Worm (Caenorhabditis elegans) whole organism, L1 larva: ENCODE data around the gene cyp-13A12.

Experiments used
- ceh-90 ChIP-seq: sonication (generic microtip); optimal IDR thresholded peaks from 2 replicates; lab custom pipeline; 2016; ENCODE audit warnings: missing genetic modification characterization, missing compliant biosample characterization
- egl-27 ChIP-seq, 2 experiments: fragments of 150-350 bp in 1 of 2; sonication (generic microtip); optimal IDR thresholded peaks; 3 replicates each; lab custom pipeline; 2017 to 2018; ENCODE audit warnings: missing biosample characterization in 2 of 2, missing genetic modification characterization in 2 of 2, missing genetic modification reagents in 2 of 2
- hlh-17 ChIP-seq: fragments of 200-800 bp; sonication (Bioruptor generic); optimal IDR thresholded peaks from 2 replicates; lab custom pipeline; 2018; ENCODE audit warnings: missing genetic modification characterization, mild to moderate bottlenecking, missing compliant biosample characterization, moderate library complexity, borderline replicate concordance
- lin-13 ChIP-seq: fragments of 150-350 bp; optimal IDR thresholded peaks from 2 replicates; lab custom pipeline; 2014; ENCODE audit warnings: missing biosample characterization, missing genetic modification reagents, missing genetic modification characterization
- lsy-2 ChIP-seq, 2 experiments: fragments of 150-350 bp; optimal IDR thresholded peaks; 2 replicates each; lab custom pipeline; 2014; ENCODE audit warnings: missing biosample characterization in 2 of 2, missing genetic modification characterization in 2 of 2
- pax-3 ChIP-seq: fragments of 200-800 bp; sonication (Bioruptor generic); optimal IDR thresholded peaks from 2 replicates; lab custom pipeline; 2018; ENCODE audit warnings: mild to moderate bottlenecking, missing genetic modification characterization, moderate library complexity, missing compliant biosample characterization
- pqm-1 ChIP-seq: sonication (generic microtip); optimal IDR thresholded peaks from 3 replicates; lab custom pipeline; 2017; ENCODE audit warnings: missing biosample characterization, missing genetic modification characterization
- unc-62 ChIP-seq: fragments of 150-350 bp; optimal IDR thresholded peaks from 2 replicates; lab custom pipeline; 2014; ENCODE audit warnings: missing biosample characterization, missing genetic modification reagents, missing genetic modification characterization

ce11 chrIII:13032429-13033018 lies 8.2 kb downstream of the cyp-13A12 start:
- TF ChIP-seq unc-62 (GFP tag; lab: Kevin White, UChicago) (no peak), ceh-90 (tag; lab: Kevin White, UChicago) (no peak), hlh-17 (no peak), pqm-1 (tag; lab: Kevin White, UChicago) (no peak), lsy-2 (tag; optimal IDR thresholded peaks at IDR 0.05; lab: Kevin White, UChicago) (no peak), lin-13 (GFP tag; lab: Kevin White, UChicago) (no peak), pax-3 (tag; lab: Kevin White, UChicago) (no peak), egl-27 (tag; optimal IDR thresholded peaks at IDR 0.05; lab: Kevin White, UChicago) (no peak)
